Fruit fly (Drosophila melanogaster): ENCODE measurements around the gene Prim1.
A peak's percentile ranks its signal among the peaks of the same experiment; 100 is the strongest.

dm6 chr3L:8369456-8369855, 29.3 kb downstream of the Prim1 start:
- TF ChIP-seq acj6 (GFP tag; optimal IDR thresholded peaks at IDR 0.05) (no peak), CG8119 (GFP tag; IDR thresholded peaks at IDR 0.05) (no peak), CG11902 (GFP tag; optimal IDR thresholded peaks at IDR 0.05) (no peak), lz (GFP tag; optimal IDR thresholded peaks at IDR 0.05) (no peak), ss (GFP tag; optimal IDR thresholded peaks at IDR 0.05) (no peak), CG6276 (GFP tag; optimal IDR thresholded peaks at IDR 0.05) (no peak), Eip75B (GFP tag; optimal IDR thresholded peaks at IDR 0.05) (no peak), Blimp-1 (GFP tag; optimal IDR thresholded peaks at IDR 0.05) (peak; percentile 79), Sox102F (GFP tag; optimal IDR thresholded peaks at IDR 0.05) (peak; percentile 0), dac (GFP tag; optimal IDR thresholded peaks at IDR 0.05) (no peak), CG11294 (GFP tag; IDR thresholded peaks at IDR 0.05) (no peak)

All from whole organism, prepupa.